Worm (Caenorhabditis elegans): Measurements from ENCODE around the gene clec-181.

The clec-181 gene

DNA sequence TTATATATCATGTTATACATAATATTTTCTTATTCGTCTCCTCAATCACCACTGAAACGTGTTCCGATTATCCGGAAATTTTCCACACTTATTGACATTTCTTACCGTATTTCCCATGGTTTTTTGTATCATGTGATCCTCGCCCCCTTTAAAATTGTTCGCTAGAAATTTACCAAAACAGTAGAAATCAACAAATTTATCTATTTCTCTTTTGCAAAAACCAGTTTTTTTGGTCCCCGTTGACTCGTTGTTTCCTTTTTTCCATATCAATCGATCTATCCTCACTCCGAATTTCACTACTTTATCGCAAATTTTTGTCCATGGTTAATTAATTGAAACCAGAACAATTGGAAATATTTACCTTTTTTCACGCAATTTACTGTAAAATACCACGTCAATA lies 29.9 kb downstream of the clec-181 start:
- TF ChIP-seq ztf-11 (tag; optimal IDR thresholded peaks at IDR 0.05) (no peak), unc-39 (tag; optimal IDR thresholded peaks at IDR 0.05) (no peak), mdl-1 (tag; optimal IDR thresholded peaks at IDR 0.05) (no peak), snpc-4 (tag; optimal IDR thresholded peaks at IDR 0.05) (no peak), nfya-1 (tag; optimal IDR thresholded peaks at IDR 0.05; ENCODE audit: insufficient read depth) (no peak), nhr-11 (tag; optimal IDR thresholded peaks at IDR 0.05) (no peak)

DNA sequence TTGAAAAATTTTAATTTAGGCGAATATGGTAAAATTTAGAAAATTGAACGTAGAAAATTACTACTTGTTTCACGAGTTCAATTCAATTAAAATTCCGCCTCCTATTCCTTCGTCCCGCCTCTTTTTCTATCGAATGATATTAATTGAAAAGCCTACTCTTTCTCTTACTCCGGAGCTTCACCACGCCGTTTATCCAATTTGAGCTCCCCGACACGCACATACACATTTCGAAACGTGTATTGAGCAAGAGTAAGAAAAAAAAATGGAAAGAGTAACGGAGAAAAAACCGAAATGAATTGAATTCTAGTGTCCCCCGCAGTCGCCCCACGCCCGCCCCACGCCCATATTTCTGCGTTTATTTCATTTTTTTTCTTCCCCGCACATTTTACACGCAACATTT lies 30.4 kb downstream of the clec-181 start:
- TF ChIP-seq ceh-9 (tag; optimal IDR thresholded peaks at IDR 0.05) (no peak), nfya-1 (tag; optimal IDR thresholded peaks at IDR 0.05; ENCODE audit: insufficient read depth) (peak; percentile 9), zag-1 (tag; optimal IDR thresholded peaks at IDR 0.05) (no peak)

- TF ChIP-seq ceh-82 (tag; optimal IDR thresholded peaks at IDR 0.05) = no peak
- no peak for TF ChIP-seq ZK546.5 (tag; optimal IDR thresholded peaks at IDR 0.05)
- TF ChIP-seq nhr-12 (tag; optimal IDR thresholded peaks at IDR 0.05) = no peak
- peak; percentile 45 for TF ChIP-seq hmg-11 (tag; optimal IDR thresholded peaks at IDR 0.05)
- TF ChIP-seq ceh-16 (tag; optimal IDR thresholded peaks at IDR 0.05) = no peak
- TF ChIP-seq pha-4 (tag; optimal IDR thresholded peaks at IDR 0.05) = peak; percentile 77
- TF ChIP-seq fkh-2 (tag; optimal IDR thresholded peaks at IDR 0.05) = no peak
- TF ChIP-seq lin-15B (tag; optimal IDR thresholded peaks at IDR 0.05) = peak; percentile 7
- no peak for TF ChIP-seq mml-1 (tag; optimal IDR thresholded peaks at IDR 0.05)
- no peak for TF ChIP-seq nhr-77 (tag; optimal IDR thresholded peaks at IDR 0.05)
- no peak for TF ChIP-seq aly-2 (tag; optimal IDR thresholded peaks at IDR 0.05)
- TF ChIP-seq nhr-43 (tag; optimal IDR thresholded peaks at IDR 0.05; ENCODE audit: poor library complexity, severe bottlenecking) = peak; percentile 28
- peak; percentile 61 for TF ChIP-seq nfya-1 (tag; optimal IDR thresholded peaks at IDR 0.05; ENCODE audit: insufficient read depth)
- TF ChIP-seq snpc-4 (tag; optimal IDR thresholded peaks at IDR 0.05) = peak; percentile 17
- TF ChIP-seq fos-1 (tag; optimal IDR thresholded peaks at IDR 0.05) = no peak
- TF ChIP-seq lsy-12 (tag; optimal IDR thresholded peaks at IDR 0.05) = no peak
- peak; percentile 26 for TF ChIP-seq ceh-28 (tag; optimal IDR thresholded peaks at IDR 0.05)
- peak; percentile 15 for TF ChIP-seq egl-5 (tag; optimal IDR thresholded peaks at IDR 0.05)
- TF ChIP-seq nhr-67 (tag; optimal IDR thresholded peaks at IDR 0.05) = no peak
- TF ChIP-seq mdl-1 (tag; optimal IDR thresholded peaks at IDR 0.05) = no peak
- peak; percentile 30 for TF ChIP-seq nhr-25 (tag; optimal IDR thresholded peaks at IDR 0.05)
Measured at ce11 chrIV:8627328-8627727, 31.5 kb downstream of the clec-181 start, which contains the start of gene F42A9.11. TSS of gene F42A9.11 (plus strand) at chrIV:8627637.

DNA sequence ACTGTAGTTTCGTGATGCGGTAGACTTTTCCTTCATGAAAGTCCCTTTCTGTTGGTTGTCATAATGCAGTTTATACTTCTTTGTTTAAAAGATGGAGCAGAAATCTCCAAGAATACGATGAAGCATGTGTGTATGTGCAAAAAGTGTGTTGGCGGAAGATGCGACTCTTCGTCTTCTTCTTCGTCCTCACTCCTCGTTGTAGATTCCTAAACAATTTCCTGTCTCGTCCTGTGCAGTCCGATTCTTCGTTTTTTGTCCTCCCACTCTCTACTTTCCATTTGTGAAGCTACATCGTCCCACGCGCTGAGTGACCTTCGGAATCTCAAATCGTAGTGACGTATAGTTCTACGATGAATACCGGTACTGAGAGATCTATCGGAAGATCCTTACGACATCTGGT lies 32.4 kb downstream of the clec-181 start:
- TF ChIP-seq elt-1 (tag; optimal IDR thresholded peaks at IDR 0.05) (no peak), snpc-4 (tag; optimal IDR thresholded peaks at IDR 0.05) (no peak), nhr-25 (tag; optimal IDR thresholded peaks at IDR 0.05) (peak; percentile 49), nhr-23 (tag; optimal IDR thresholded peaks at IDR 0.05) (no peak), fkh-10 (GFP tag; optimal IDR thresholded peaks at IDR 0.05) (peak; percentile 46)

DNA sequence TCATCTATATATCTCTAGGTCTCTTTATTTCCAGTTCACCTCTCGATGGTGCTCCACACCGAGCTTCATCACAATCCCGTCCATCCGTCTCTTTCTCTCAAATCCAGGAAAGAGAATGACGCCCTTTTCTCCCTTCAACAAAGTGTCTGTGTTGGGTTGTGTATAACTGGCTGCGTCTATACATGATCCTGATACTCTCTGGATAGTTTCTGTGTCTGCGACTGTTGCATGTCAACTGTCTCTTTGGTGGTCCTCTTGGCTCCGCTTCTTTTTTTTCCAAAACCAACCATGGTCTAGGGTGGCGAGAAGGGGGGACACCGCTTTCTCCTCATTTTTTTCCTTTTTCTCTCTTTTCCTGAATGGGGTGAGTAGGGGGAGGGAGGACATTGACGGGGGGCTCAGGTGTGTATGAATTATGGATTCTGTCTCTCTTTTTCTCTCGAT lies 33.8 kb downstream of the clec-181 start:
- TF ChIP-seq hmg-11 (tag; optimal IDR thresholded peaks at IDR 0.05) (peak; percentile 86), skn-1 (tag; optimal IDR thresholded peaks at IDR 0.05) (no peak), fkh-10 (GFP tag; optimal IDR thresholded peaks at IDR 0.05) (peak; percentile 34), mdl-1 (tag; optimal IDR thresholded peaks at IDR 0.05) (no peak), nfya-1 (tag; optimal IDR thresholded peaks at IDR 0.05; ENCODE audit: insufficient read depth) (peak; percentile 75), lin-15B (tag; optimal IDR thresholded peaks at IDR 0.05) (peak; percentile 25), lin-39 (tag; optimal IDR thresholded peaks at IDR 0.05) (peak; percentile 54)

DNA sequence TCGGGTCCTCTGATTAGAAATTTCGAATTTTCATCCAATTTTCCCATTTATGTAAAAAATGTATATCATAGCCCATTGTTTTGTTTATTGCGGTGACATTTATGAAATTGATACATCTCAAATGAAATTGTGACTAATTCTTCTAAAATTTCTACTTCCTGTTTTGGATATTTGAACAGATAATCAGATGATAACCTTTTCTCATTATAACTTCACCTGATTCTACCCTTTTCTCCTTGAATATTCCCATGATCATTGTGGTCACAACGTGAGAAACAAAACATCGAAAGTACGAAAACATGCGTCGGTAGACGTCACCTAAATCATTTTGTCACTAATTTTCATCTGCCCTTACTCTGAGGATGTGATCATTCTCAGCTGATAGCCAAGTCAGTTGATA lies 34.4 kb downstream of the clec-181 start:
- no peak for TF ChIP-seq jun-1 (tag; optimal IDR thresholded peaks at IDR 0.05)
- no peak for TF ChIP-seq daf-12 (tag; optimal IDR thresholded peaks at IDR 0.05)
- TF ChIP-seq nhr-67 (tag; optimal IDR thresholded peaks at IDR 0.05) = no peak
- no peak for TF ChIP-seq aly-2 (tag; optimal IDR thresholded peaks at IDR 0.05)
- no peak for TF ChIP-seq mml-1 (tag; optimal IDR thresholded peaks at IDR 0.05)
- TF ChIP-seq pha-4 (tag; optimal IDR thresholded peaks at IDR 0.05) = no peak
- no peak for TF ChIP-seq elt-1 (tag; optimal IDR thresholded peaks at IDR 0.05)

Measured in whole organism, L3 larva.